Worm (Caenorhabditis elegans) whole organism, mixed stage, embryonic: ENCODE measurements around the gene srj-6.

ENCODE experiments used
- M03D4.4 ChIP-seq: sonication (generic microtip); optimal IDR thresholded peaks from 2 replicates; lab custom pipeline; 2017; ENCODE audit warnings: mild to moderate bottlenecking, missing genetic modification characterization, missing compliant biosample characterization
- bed-3 ChIP-seq: fragments of 200-800 bp; sonication (Bioruptor generic); optimal IDR thresholded peaks from 3 replicates; lab custom pipeline; 2018; ENCODE audit warnings: mild to moderate bottlenecking, missing genetic modification characterization, moderate library complexity, missing compliant biosample characterization
- blmp-1 ChIP-seq: fragments of 150-350 bp; optimal IDR thresholded peaks from 2 replicates; lab custom pipeline; 2014; ENCODE audit warnings: missing biosample characterization, missing genetic modification characterization
- ceh-39 ChIP-seq: fragments of 150-350 bp; optimal IDR thresholded peaks from 2 replicates; lab custom pipeline; 2014; ENCODE audit warnings: missing biosample characterization, missing genetic modification characterization
- ceh-43 ChIP-seq: fragments of 200-800 bp; sonication (Bioruptor generic); optimal IDR thresholded peaks from 2 replicates; lab custom pipeline; 2018; ENCODE audit warnings: mild to moderate bottlenecking, missing genetic modification characterization, moderate library complexity, missing compliant biosample characterization
- cnd-1 ChIP-seq: fragments of 200-800 bp; sonication (Bioruptor generic); optimal IDR thresholded peaks from 2 replicates; lab custom pipeline; 2018; ENCODE audit warnings: mild to moderate bottlenecking, missing genetic modification characterization, missing compliant biosample characterization
- drap-1 ChIP-seq: fragments of 200-800 bp; sonication (Bioruptor generic); optimal IDR thresholded peaks from 3 replicates; lab custom pipeline; 2018; ENCODE audit warnings: mild to moderate bottlenecking, missing genetic modification characterization, missing compliant biosample characterization
- elt-1 ChIP-seq: sonication (generic microtip); optimal IDR thresholded peaks from 2 replicates; lab custom pipeline; 2017; ENCODE audit warnings: missing genetic modification characterization, mild to moderate bottlenecking, missing compliant biosample characterization, antibody characterized with exemption, moderate library complexity, borderline replicate concordance; ENCODE audit not compliant: insufficient read depth
- elt-3 ChIP-seq: fragments of 150-350 bp; optimal IDR thresholded peaks from 2 replicates; lab custom pipeline; 2014; ENCODE audit warnings: missing biosample characterization, missing genetic modification characterization
- ham-2 ChIP-seq: fragments of 200-800 bp; sonication (Bioruptor generic); optimal IDR thresholded peaks from 2 replicates; lab custom pipeline; 2018; ENCODE audit warnings: mild to moderate bottlenecking, missing genetic modification characterization, missing compliant biosample characterization
- hlh-1 ChIP-seq: fragments of 150-350 bp; optimal IDR thresholded peaks from 2 replicates; lab custom pipeline; 2014; ENCODE audit warnings: missing biosample characterization, missing genetic modification reagents, missing genetic modification characterization
- lin-13 ChIP-seq: fragments of 150-350 bp; optimal IDR thresholded peaks from 2 replicates; lab custom pipeline; 2014; ENCODE audit warnings: missing biosample characterization, missing genetic modification characterization
- lin-32 ChIP-seq: fragments of 200-800 bp; sonication (Bioruptor generic); optimal IDR thresholded peaks from 2 replicates; lab custom pipeline; 2018; ENCODE audit warnings: mild to moderate bottlenecking, missing genetic modification characterization, missing compliant biosample characterization
- lsy-2 ChIP-seq: fragments of 150-350 bp; optimal IDR thresholded peaks from 2 replicates; lab custom pipeline; 2014; ENCODE audit warnings: missing biosample characterization, missing genetic modification characterization
- mab-5 ChIP-seq: fragments of 150-350 bp; optimal IDR thresholded peaks from 2 replicates; lab custom pipeline; 2014; ENCODE audit warnings: missing biosample characterization, missing genetic modification characterization
- mep-1 ChIP-seq: fragments of 150-350 bp; optimal IDR thresholded peaks from 2 replicates; lab custom pipeline; 2017; ENCODE audit warnings: missing biosample characterization, missing genetic modification reagents, missing genetic modification characterization, inconsistent platforms
- mls-2 ChIP-seq: sonication (generic microtip); optimal IDR thresholded peaks from 2 replicates; lab custom pipeline; 2016; ENCODE audit warnings: mild to moderate bottlenecking, missing genetic modification characterization, moderate library complexity, missing compliant biosample characterization
- nhr-12 ChIP-seq: fragments of 150-350 bp; optimal IDR thresholded peaks from 2 replicates; lab custom pipeline; 2014; ENCODE audit warnings: missing biosample characterization, missing genetic modification characterization
- nhr-2 ChIP-seq: fragments of 150-350 bp; optimal IDR thresholded peaks from 2 replicates; lab custom pipeline; 2014; ENCODE audit warnings: missing biosample characterization, missing genetic modification characterization
- nhr-237 ChIP-seq: fragments of 150-350 bp; optimal IDR thresholded peaks from 2 replicates; lab custom pipeline; 2014; ENCODE audit warnings: missing biosample characterization, missing genetic modification characterization
- nhr-28 ChIP-seq: fragments of 150-350 bp; optimal IDR thresholded peaks from 2 replicates; lab custom pipeline; 2014; ENCODE audit warnings: missing biosample characterization, missing genetic modification characterization
- nhr-76 ChIP-seq: sonication (generic microtip); optimal IDR thresholded peaks from 2 replicates; lab custom pipeline; 2017; ENCODE audit warnings: missing biosample characterization, missing genetic modification characterization
- pha-4 ChIP-seq: fragments of 150-350 bp; optimal IDR thresholded peaks from 2 replicates; lab custom pipeline; 2018; ENCODE audit warnings: missing biosample characterization, missing genetic modification reagents, missing genetic modification characterization
- snpc-4 ChIP-seq: fragments of 150-350 bp; optimal IDR thresholded peaks from 2 replicates; lab custom pipeline; 2014; ENCODE audit warnings: missing biosample characterization, missing genetic modification characterization
- sptf-1 ChIP-seq: sonication (generic microtip); optimal IDR thresholded peaks from 2 replicates; lab custom pipeline; 2017; ENCODE audit warnings: mild to moderate bottlenecking, missing genetic modification characterization, moderate library complexity, missing compliant biosample characterization
- tbx-8 ChIP-seq: fragments of 200-800 bp; sonication (Bioruptor generic); optimal IDR thresholded peaks from 2 replicates; lab custom pipeline; 2018; ENCODE audit warnings: mild to moderate bottlenecking, missing genetic modification characterization, moderate library complexity, missing compliant biosample characterization
- unc-62 ChIP-seq: fragments of 150-350 bp; optimal IDR thresholded peaks from 2 replicates; lab custom pipeline; 2014; ENCODE audit warnings: missing biosample characterization, missing genetic modification reagents, missing genetic modification characterization
- zip-8 ChIP-seq: fragments of 150-350 bp; optimal IDR thresholded peaks from 2 replicates; lab custom pipeline; 2014; ENCODE audit warnings: missing biosample characterization, missing genetic modification characterization
- ztf-11 ChIP-seq: fragments of 150-350 bp; optimal IDR thresholded peaks from 2 replicates; lab custom pipeline; 2014; ENCODE audit warnings: missing biosample characterization, missing genetic modification characterization

Gene srj-6

DNA sequence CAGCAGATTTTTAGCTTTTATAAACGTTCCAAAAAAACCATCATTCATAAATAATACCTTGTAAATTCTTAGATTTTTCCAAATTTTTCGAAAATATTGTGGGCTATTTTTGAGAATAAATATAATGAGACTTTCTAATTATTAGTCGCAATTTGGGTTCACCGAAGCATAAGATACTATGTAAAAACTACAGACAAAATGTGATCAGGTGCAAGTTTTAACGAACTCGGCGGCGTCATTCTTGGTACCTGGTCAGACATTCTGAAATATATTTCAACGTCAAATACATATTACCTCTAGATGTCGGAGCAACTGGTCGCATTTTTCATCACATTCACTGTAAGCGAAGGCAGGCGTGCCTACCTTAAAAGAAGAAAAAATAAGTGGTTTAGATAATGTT, 27.7 kb upstream of the srj-6 start, which contains the start of gene srx-23:
TSS of gene srx-23 (plus strand) at position 301 of the 400 bp plus-strand sequence.
- no peak for TF ChIP-seq ztf-11
- no peak for TF ChIP-seq pha-4 (tag; lab: Kevin White, UChicago)
- TF ChIP-seq lsy-2 (tag; lab: Kevin White, UChicago) = no peak
- no peak for TF ChIP-seq snpc-4 (tag; lab: Kevin White, UChicago)
- TF ChIP-seq unc-62 (GFP tag; lab: Kevin White, UChicago) = no peak
- no peak for TF ChIP-seq nhr-2 (tag; lab: Kevin White, UChicago)
- no peak for TF ChIP-seq nhr-12 (tag; lab: Kevin White, UChicago)
- no peak for TF ChIP-seq nhr-28 (tag; lab: Kevin White, UChicago)
- no peak for TF ChIP-seq elt-1 (tag; lab: Kevin White, UChicago)
- TF ChIP-seq mab-5 (tag; lab: Kevin White, UChicago) = no peak
- TF ChIP-seq nhr-237 (tag; lab: Kevin White, UChicago) = no peak
- no peak for TF ChIP-seq mep-1 (tag; lab: Kevin White, UChicago)
- TF ChIP-seq, all 35 proteins: peak for 0

DNA sequence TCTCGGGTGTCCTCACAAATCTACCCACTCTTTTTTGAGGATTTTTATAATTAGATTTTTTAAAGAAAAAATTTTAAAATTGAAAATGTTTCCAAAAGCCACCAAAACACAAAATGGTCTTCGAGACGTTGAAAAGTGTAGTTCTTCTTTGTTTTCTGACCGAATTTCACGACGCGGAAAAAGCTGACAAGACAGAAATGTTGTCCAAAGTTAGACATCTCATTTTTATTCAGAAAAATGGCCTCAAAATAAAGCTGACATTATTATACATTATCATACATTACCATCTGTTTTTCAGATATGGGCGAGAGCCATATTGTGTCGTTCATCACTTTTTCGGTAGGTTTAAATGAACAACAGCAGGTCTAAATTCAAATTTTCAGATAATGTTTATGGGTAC, 25.4 kb upstream of the srj-6 start, which contains the start of gene srx-22:
TSS of gene srx-22 (plus strand) at position 301 of the 400 bp plus-strand sequence.
- TF ChIP-seq sptf-1 (tag; lab: Kevin White, UChicago) = no peak
- no peak for TF ChIP-seq M03D4.4 (tag; lab: Kevin White, UChicago)
- no peak for TF ChIP-seq ham-2 (GFP tag; lab: Kevin White, UChicago)
- no peak for TF ChIP-seq elt-3 (tag; lab: Kevin White, UChicago)
- TF ChIP-seq lin-32 = no peak
- TF ChIP-seq blmp-1 (tag; lab: Kevin White, UChicago) = no peak
- no peak for TF ChIP-seq lsy-2 (tag; lab: Kevin White, UChicago)
- no peak for TF ChIP-seq hlh-1 (tag; lab: Kevin White, UChicago)
- no peak for TF ChIP-seq unc-62 (GFP tag; lab: Kevin White, UChicago)
- no peak for TF ChIP-seq cnd-1 (tag; lab: Kevin White, UChicago)
- TF ChIP-seq lin-13 (tag; lab: Kevin White, UChicago) = no peak
- TF ChIP-seq snpc-4 (tag; lab: Kevin White, UChicago) = no peak

ce11 chrV:676550-677084, 22.3 kb upstream of the srj-6 start, which contains the start of the genes fbxa-72 and srx-21:
Gene fbxa-72, minus strand, starts transcription at chrV:676753.
Gene srx-21, plus strand, starts transcription at chrV:677034.
- no peak for TF ChIP-seq bed-3 (GFP tag; lab: Kevin White, UChicago)
- TF ChIP-seq nhr-237 (tag; lab: Kevin White, UChicago) = no peak
- TF ChIP-seq nhr-28 (tag; lab: Kevin White, UChicago) = no peak
- no peak for TF ChIP-seq ceh-39 (tag; lab: Kevin White, UChicago)
- no peak for TF ChIP-seq unc-62 (GFP tag; lab: Kevin White, UChicago)
- no peak for TF ChIP-seq mls-2 (tag; lab: Kevin White, UChicago)
- no peak for TF ChIP-seq zip-8 (tag; lab: Kevin White, UChicago)
- TF ChIP-seq mab-5 (tag; lab: Kevin White, UChicago) = no peak
- TF ChIP-seq elt-3 (tag; lab: Kevin White, UChicago) = no peak
- TF ChIP-seq snpc-4 (tag; lab: Kevin White, UChicago) = no peak
- no peak for TF ChIP-seq M03D4.4 (tag; lab: Kevin White, UChicago)
- TF ChIP-seq tbx-8 (GFP tag; lab: Kevin White, UChicago) = no peak
- no peak for TF ChIP-seq elt-1 (tag; lab: Kevin White, UChicago)
- no peak for TF ChIP-seq cnd-1 (tag; lab: Kevin White, UChicago)
- TF ChIP-seq nhr-2 (tag; lab: Kevin White, UChicago) = no peak
- no peak for TF ChIP-seq blmp-1 (tag; lab: Kevin White, UChicago)
- TF ChIP-seq lin-13 (tag; lab: Kevin White, UChicago) = no peak
- no peak for TF ChIP-seq nhr-76

DNA sequence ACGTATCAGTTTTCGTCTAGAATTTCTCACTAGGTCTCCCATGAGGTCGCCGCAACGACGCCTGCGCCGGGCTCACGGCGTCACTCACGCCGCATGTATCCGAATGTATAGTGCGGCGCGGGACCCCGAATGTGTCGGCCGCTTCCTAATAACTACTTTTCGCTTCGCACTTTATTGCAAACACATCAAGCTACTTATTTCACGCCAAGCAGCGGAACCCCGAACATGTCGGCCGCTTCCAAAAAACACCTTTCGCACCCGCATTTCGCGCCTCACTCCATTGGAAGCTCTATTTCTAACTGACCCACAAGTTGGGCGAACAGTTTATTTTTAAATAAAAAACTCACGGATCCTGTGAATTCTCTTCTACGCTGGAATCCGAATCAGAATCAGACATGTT, 21.8 kb upstream of the srj-6 start:
- TF ChIP-seq M03D4.4 (tag; lab: Kevin White, UChicago) (no peak), lin-32 (no peak), ceh-43 (no peak), drap-1 (GFP tag; lab: Kevin White, UChicago) (no peak), cnd-1 (tag; lab: Kevin White, UChicago) (no peak), ceh-39 (tag; lab: Kevin White, UChicago) (no peak), blmp-1 (tag; lab: Kevin White, UChicago) (no peak)

- no peak for TF ChIP-seq nhr-28 (tag; lab: Kevin White, UChicago)
- no peak for TF ChIP-seq hlh-1 (tag; lab: Kevin White, UChicago)
Observed at ce11 chrV:674213-674612, 19.9 kb upstream of the srj-6 start, which contains the start of gene sru-25. Gene sru-25, minus strand, starts transcription at chrV:674313.
